Fruit fly (Drosophila melanogaster) whole organism, embryonic: ENCODE measurements around the gene Taf2.
A peak's percentile ranks its signal among the peaks of the same experiment; 100 is the strongest.

Experiments used
- Atf6 ChIP-seq: fragments of 200-800 bp; sonication (Bioruptor generic); IDR thresholded peaks from 2 replicates; pipeline ENCODE4 v1.3.6; 2022; ENCODE audit warnings: missing biosample characterization, missing genetic modification characterization
- BEAF-32 ChIP-seq: fragments of 200-800 bp; sonication (Bioruptor generic); optimal IDR thresholded peaks from 3 replicates; lab custom pipeline; 2017; ENCODE audit warnings: missing biosample characterization, missing genetic modification characterization, mild to moderate bottlenecking, moderate library complexity, missing genetic modification reagents
- CG10274 ChIP-seq: fragments of 200-800 bp; sonication (Bioruptor generic); optimal IDR thresholded peaks from 3 replicates; lab custom pipeline; 2017; ENCODE audit warnings: missing biosample characterization, mild to moderate bottlenecking, missing genetic modification characterization
- CG11093 ChIP-seq: fragments of 200-800 bp; sonication (Bioruptor generic); IDR thresholded peaks from 3 replicates; pipeline ENCODE4 v1.3.6; 2022; ENCODE audit warnings: missing biosample characterization, missing genetic modification characterization
- CG11247 ChIP-seq: fragments of 200-800 bp; sonication (Bioruptor generic); IDR thresholded peaks from 2 replicates; pipeline ENCODE4 v1.3.6; 2022; ENCODE audit warnings: missing biosample characterization, missing genetic modification characterization
- CG12744 ChIP-seq: fragments of 200-800 bp; sonication (Bioruptor generic); optimal IDR thresholded peaks from 2 replicates; lab custom pipeline; 2016; ENCODE audit warnings: missing biosample characterization, missing genetic modification characterization
- CG14667 ChIP-seq: fragments of 200-800 bp; sonication (Bioruptor generic); IDR thresholded peaks from 2 replicates; pipeline ENCODE4 v1.3.6; 2022; ENCODE audit warnings: missing biosample characterization, missing genetic modification characterization
- CG15269 ChIP-seq: fragments of 200-800 bp; sonication (Bioruptor generic); optimal IDR thresholded peaks from 2 replicates; lab custom pipeline; 2018; ENCODE audit warnings: missing biosample characterization, mild to moderate bottlenecking, missing genetic modification characterization, moderate library complexity
- CG1602 ChIP-seq: fragments of 200-800 bp; sonication (Bioruptor generic); optimal IDR thresholded peaks from 3 replicates; lab custom pipeline; 2016; ENCODE audit warnings: missing biosample characterization, missing genetic modification characterization
- CG1603 ChIP-seq: fragments of 200-800 bp; sonication (Bioruptor generic); optimal IDR thresholded peaks from 2 replicates; lab custom pipeline; 2019; ENCODE audit warnings: missing biosample characterization, mild to moderate bottlenecking, missing genetic modification characterization, moderate library complexity
- CG17385 ChIP-seq: fragments of 200-800 bp; sonication (Bioruptor generic); optimal IDR thresholded peaks from 3 replicates; lab custom pipeline; 2018; ENCODE audit warnings: missing biosample characterization, mild to moderate bottlenecking, missing genetic modification characterization
- CG17912 ChIP-seq: fragments of 200-800 bp; sonication (Bioruptor generic); optimal IDR thresholded peaks from 2 replicates; lab custom pipeline; 2018; ENCODE audit warnings: missing biosample characterization, mild to moderate bottlenecking, missing genetic modification characterization
- CG1832 ChIP-seq: fragments of 200-800 bp; sonication (Bioruptor generic); optimal IDR thresholded peaks from 2 replicates; lab custom pipeline; 2017; ENCODE audit warnings: missing biosample characterization, mild to moderate bottlenecking, missing genetic modification characterization, inconsistent platforms
- CG2120 ChIP-seq: fragments of 200-800 bp; sonication (Bioruptor generic); optimal IDR thresholded peaks from 3 replicates; lab custom pipeline; 2016; ENCODE audit warnings: missing biosample characterization, missing genetic modification characterization
- CG30020 ChIP-seq: fragments of 200-800 bp; optimal IDR thresholded peaks from 2 replicates; lab custom pipeline; 2019; ENCODE audit warnings: missing biosample characterization, mild to moderate bottlenecking, missing genetic modification characterization, moderate library complexity
- CG31224 ChIP-seq: fragments of 200-800 bp; sonication (Bioruptor generic); IDR thresholded peaks from 2 replicates; pipeline ENCODE4 v1.3.6; 2022; ENCODE audit warnings: missing biosample characterization, missing genetic modification characterization
- CG31365 ChIP-seq: fragments of 200-800 bp; sonication (Bioruptor generic); optimal IDR thresholded peaks from 2 replicates; lab custom pipeline; 2018; ENCODE audit warnings: missing biosample characterization, mild to moderate bottlenecking, missing genetic modification characterization
- CG34422 ChIP-seq: fragments of 200-800 bp; sonication (Bioruptor generic); IDR thresholded peaks from 3 replicates; pipeline ENCODE4 v1.3.6; 2022; ENCODE audit warnings: missing biosample characterization, missing genetic modification characterization
- CG3995 ChIP-seq: fragments of 200-800 bp; sonication (Bioruptor generic); optimal IDR thresholded peaks from 3 replicates; lab custom pipeline; 2016; ENCODE audit warnings: missing biosample characterization, missing genetic modification characterization
- CG5180 ChIP-seq: fragments of 200-800 bp; sonication (Bioruptor generic); optimal IDR thresholded peaks from 3 replicates; lab custom pipeline; 2017; ENCODE audit warnings: missing biosample characterization, missing genetic modification characterization, mild to moderate bottlenecking, moderate library complexity, missing genetic modification reagents
- CG7786 ChIP-seq: fragments of 200-800 bp; sonication (Bioruptor generic); optimal IDR thresholded peaks from 2 replicates; lab custom pipeline; 2016; ENCODE audit warnings: missing biosample characterization, missing genetic modification characterization
- CkIIα-i1 ChIP-seq: fragments of 200-800 bp; sonication (Bioruptor generic); IDR thresholded peaks from 2 replicates; pipeline ENCODE4 v1.3.6; 2022; ENCODE audit warnings: missing biosample characterization, missing genetic modification characterization
- CoRest ChIP-seq: fragments of 200-800 bp; sonication (Bioruptor generic); optimal IDR thresholded peaks from 3 replicates; lab custom pipeline; 2018; ENCODE audit warnings: missing biosample characterization, mild to moderate bottlenecking, missing genetic modification characterization, moderate library complexity
- D19B ChIP-seq: fragments of 200-800 bp; sonication (Bioruptor generic); optimal IDR thresholded peaks from 2 replicates; lab custom pipeline; 2017; ENCODE audit warnings: missing biosample characterization, mild to moderate bottlenecking, missing genetic modification characterization
- Dbx ChIP-seq: fragments of 200-800 bp; sonication (Bioruptor generic); IDR thresholded peaks from 3 replicates; pipeline ENCODE4 v1.3.6; 2022; ENCODE audit warnings: missing biosample characterization, missing genetic modification characterization
- Fer2 ChIP-seq: fragments of 200-800 bp; sonication (Bioruptor generic); optimal IDR thresholded peaks from 2 replicates; lab custom pipeline; 2018; ENCODE audit warnings: missing biosample characterization, mild to moderate bottlenecking, missing genetic modification characterization, moderate library complexity
- HLH4C ChIP-seq: fragments of 200-800 bp; sonication (Bioruptor generic); IDR thresholded peaks from 3 replicates; pipeline ENCODE4 v1.3.6; 2022; ENCODE audit warnings: missing biosample characterization, missing genetic modification characterization; ENCODE audit not compliant: partially characterized antibody
- HmgD ChIP-seq: fragments of 200-800 bp; sonication (Bioruptor generic); optimal IDR thresholded peaks from 3 replicates; lab custom pipeline; 2016; ENCODE audit warnings: missing biosample characterization, missing genetic modification characterization
- Hr51 ChIP-seq, 2 experiments: fragments of 200-800 bp; sonication (Bioruptor generic); optimal IDR thresholded peaks; 2 replicates in 1 of 2; 3 replicates in 1 of 2; lab custom pipeline; 2016 to 2018; ENCODE audit warnings: missing biosample characterization in 2 of 2, missing genetic modification characterization in 2 of 2, mild to moderate bottlenecking in 1 of 2, moderate library complexity in 1 of 2
- Lpt ChIP-seq: fragments of >200 bp; optimal IDR thresholded peaks from 2 replicates; lab custom pipeline; 2018; ENCODE audit warnings: missing biosample characterization, missing genetic modification characterization
- MBD-R2 ChIP-seq: fragments of 200-800 bp; sonication (Bioruptor generic); IDR thresholded peaks from 2 replicates; pipeline ENCODE4 v1.3.6; 2022; ENCODE audit warnings: missing biosample characterization, missing genetic modification characterization
- MESR4 ChIP-seq: fragments of 200-800 bp; sonication (Bioruptor generic); optimal IDR thresholded peaks from 2 replicates; lab custom pipeline; 2018; ENCODE audit warnings: missing biosample characterization, mild to moderate bottlenecking, missing genetic modification characterization, moderate library complexity
- Side ChIP-seq: fragments of 200-800 bp; sonication (Bioruptor generic); optimal IDR thresholded peaks from 2 replicates; lab custom pipeline; 2016; ENCODE audit warnings: missing biosample characterization, missing genetic modification characterization
- bcd ChIP-seq: fragments of 200-800 bp; sonication (Bioruptor generic); optimal IDR thresholded peaks from 2 replicates; lab custom pipeline; 2017; ENCODE audit warnings: missing biosample characterization, mild to moderate bottlenecking, missing genetic modification characterization
- caup ChIP-seq: fragments of 200-800 bp; sonication (Bioruptor generic); optimal IDR thresholded peaks from 3 replicates; lab custom pipeline; 2017; ENCODE audit warnings: missing biosample characterization, mild to moderate bottlenecking, missing genetic modification characterization, moderate library complexity; ENCODE audit not compliant: severe bottlenecking
- cg ChIP-seq: fragments of 200-800 bp; sonication (Bioruptor generic); optimal IDR thresholded peaks from 3 replicates; lab custom pipeline; 2019; ENCODE audit warnings: missing biosample characterization, mild to moderate bottlenecking, missing genetic modification characterization, moderate library complexity
- danr ChIP-seq: fragments of 200-800 bp; sonication (Bioruptor generic); IDR thresholded peaks from 2 replicates; pipeline ENCODE4 v1.3.6; 2022; ENCODE audit warnings: missing biosample characterization, missing genetic modification characterization
- dpn ChIP-seq, 2 experiments: fragments of 200-800 bp; sonication (Bioruptor generic); optimal IDR thresholded peaks; 3 replicates each; lab custom pipeline; 2016; ENCODE audit warnings: missing biosample characterization in 2 of 2, missing genetic modification characterization in 2 of 2
- emc ChIP-seq: fragments of 200-800 bp; sonication (Bioruptor generic); optimal IDR thresholded peaks from 2 replicates; lab custom pipeline; 2016; ENCODE audit warnings: missing biosample characterization, missing genetic modification characterization
- fd3F ChIP-seq: fragments of 200-800 bp; sonication (Bioruptor generic); optimal IDR thresholded peaks from 2 replicates; lab custom pipeline; 2018; ENCODE audit warnings: missing biosample characterization, mild to moderate bottlenecking, missing genetic modification characterization, moderate library complexity
- gsb ChIP-seq: fragments of 200-800 bp; sonication (Bioruptor generic); IDR thresholded peaks from 2 replicates; pipeline ENCODE4 v1.3.6; 2022; ENCODE audit warnings: missing biosample characterization, missing genetic modification characterization
- nmo ChIP-seq: fragments of 200-800 bp; sonication (Bioruptor generic); optimal IDR thresholded peaks from 2 replicates; lab custom pipeline; 2018; ENCODE audit warnings: missing biosample characterization, mild to moderate bottlenecking, missing genetic modification characterization, moderate library complexity
- pb ChIP-seq: fragments of 200-800 bp; sonication (Bioruptor generic); optimal IDR thresholded peaks from 3 replicates; lab custom pipeline; 2016; ENCODE audit warnings: missing biosample characterization, missing genetic modification characterization
- pfk ChIP-seq: fragments of 200-800 bp; sonication (Bioruptor generic); optimal IDR thresholded peaks from 2 replicates; lab custom pipeline; 2018; ENCODE audit warnings: missing biosample characterization, mild to moderate bottlenecking, missing genetic modification characterization, moderate library complexity
- slou ChIP-seq: fragments of 200-800 bp; sonication (Bioruptor generic); optimal IDR thresholded peaks from 3 replicates; lab custom pipeline; 2016; ENCODE audit warnings: missing biosample characterization, missing genetic modification characterization
- so ChIP-seq: fragments of 200-800 bp; sonication (Bioruptor generic); IDR thresholded peaks from 3 replicates; pipeline ENCODE4 v1.3.6; 2022; ENCODE audit warnings: missing biosample characterization, missing genetic modification characterization
- sob ChIP-seq: fragments of 200-800 bp; sonication (Bioruptor generic); IDR thresholded peaks from 2 replicates; pipeline ENCODE4 v1.3.6; 2022; ENCODE audit warnings: missing biosample characterization, missing genetic modification characterization
- tin ChIP-seq: fragments of 200-800 bp; sonication (Bioruptor generic); optimal IDR thresholded peaks from 3 replicates; lab custom pipeline; 2016; ENCODE audit warnings: missing biosample characterization, missing genetic modification characterization
- trh ChIP-seq: fragments of 200-800 bp; sonication (Bioruptor generic); optimal IDR thresholded peaks from 2 replicates; lab custom pipeline; 2016; ENCODE audit warnings: missing biosample characterization, missing genetic modification characterization
- ttk ChIP-seq: fragments of 200-800 bp; sonication (Bioruptor generic); IDR thresholded peaks from 2 replicates; pipeline ENCODE4 v2.1.2; 2022; ENCODE audit warnings: missing biosample characterization, missing genetic modification characterization

Taf2 gene

dm6 chr3L:9847420-9847977 lies 41.0 kb downstream of the Taf2 start (continued):
- TF ChIP-seq slou (GFP tag; lab: Kevin White, UChicago) (no peak), Side (no peak), Lpt (GFP tag; lab: Kevin White, UChicago) (no peak), CG17912 (GFP tag; lab: Kevin White, UChicago) (no peak), caup (GFP tag; lab: Kevin White, UChicago) (peak; percentile 64), CG3995 (GFP tag; lab: Kevin White, UChicago) (peak; percentile 18), CG12744 (GFP tag; lab: Kevin White, UChicago) (no peak), CG2120 (peak; percentile 80), Atf6 (peak; percentile 58; the same call in 1 of the 2 replicates), emc (GFP tag; lab: Kevin White, UChicago) (no peak), CG11247 (GFP tag; lab: Robert Waterston, UW) (peak; percentile 58), CG31224 (peak; percentile 47; the same call in 1 of the 2 replicates), Hr51 (GFP tag; optimal IDR thresholded peaks at IDR 0.05; lab: Kevin White, UChicago) (peak in 1 of 2 experiments; percentile 64), danr (GFP tag; lab: Robert Waterston, UW) (no peak), gsb (GFP tag; lab: Robert Waterston, UW) (no peak), CG17385 (GFP tag; lab: Kevin White, UChicago) (peak; percentile 56), CoRest (tag; lab: Kevin White, UChicago) (peak; percentile 57), pfk (no peak), bcd (peak; percentile 35), HmgD (GFP tag; lab: Kevin White, UChicago) (no peak), Fer2 (tag; lab: Kevin White, UChicago) (no peak), MESR4 (no peak), BEAF-32 (no peak), sob (GFP tag; lab: Robert Waterston, UW) (peak; percentile 61), CG10274 (GFP tag; lab: Kevin White, UChicago) (peak; percentile 24), CG11093 (GFP tag; lab: Robert Waterston, UW) (0 out of 3 replicates have a peak, but pooled peaks have one; percentile 7), D19B (GFP tag; lab: Kevin White, UChicago) (peak; percentile 33), trh (GFP tag; lab: Kevin White, UChicago) (no peak), CkIIα-i1 (GFP tag; lab: Robert Waterston, UW) (no peak), HLH4C (no peak), tin (GFP tag; lab: Kevin White, UChicago) (peak; percentile 33), CG5180 (GFP tag; lab: Kevin White, UChicago) (peak; percentile 16), CG15269 (tag; lab: Kevin White, UChicago) (peak; percentile 74), CG1602 (GFP tag; lab: Kevin White, UChicago) (no peak), CG34422 (GFP tag; lab: Robert Waterston, UW) (no peak), ttk (GFP tag; lab: Robert Waterston, UW) (peak; percentile 48), pb (GFP tag; lab: Kevin White, UChicago) (peak; percentile 41), CG14667 (GFP tag; lab: Robert Waterston, UW) (no peak), CG31365 (tag; lab: Kevin White, UChicago) (no peak), so (GFP tag; lab: Robert Waterston, UW) (no peak), CG1603 (tag; lab: Kevin White, UChicago) (no peak), cg (GFP tag; lab: Kevin White, UChicago) (no peak), CG1832 (GFP tag; lab: Kevin White, UChicago) (no peak), CG30020 (no peak), CG7786 (GFP tag; lab: Kevin White, UChicago) (peak; percentile 18), Dbx (GFP tag; lab: Robert Waterston, UW) (peak; percentile 66; the same call in 2 of the 3 replicates), dpn (GFP tag; optimal IDR thresholded peaks at IDR 0.05; lab: Kevin White, UChicago) (peak; percentile 48 to 52), nmo (peak; percentile 23), MBD-R2 (GFP tag; lab: Robert Waterston, UW) (peak; percentile 25; the same call in 1 of the 2 replicates), fd3F (peak; percentile 59)
